Worm (Caenorhabditis elegans): Measurements from ENCODE around the gene Y51B9A.14.

Y51B9A.14 gene

DNA sequence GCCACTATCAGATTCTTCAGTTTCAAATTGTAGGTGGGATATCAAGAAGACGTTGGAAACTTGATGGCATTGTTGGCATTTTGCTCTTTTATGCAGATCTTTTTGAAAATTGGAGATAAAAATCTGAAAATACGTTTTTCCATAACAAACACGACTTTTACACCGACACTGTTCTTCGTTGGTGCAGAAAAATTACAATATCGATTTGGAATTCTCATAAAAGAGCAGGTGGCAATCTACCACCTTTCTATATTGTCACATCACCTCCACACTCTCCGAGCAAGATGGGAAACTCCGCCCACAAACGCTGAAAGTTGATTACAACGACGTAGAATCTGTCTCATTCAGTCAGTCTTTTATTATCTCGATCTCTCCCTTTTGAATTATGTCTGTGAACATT is 9.2 kb upstream of the Y51B9A.14 start, which contains the start of gene arrd-2:
Gene arrd-2 (plus strand): TSS at position 301 of the 400 bp plus-strand sequence.
- no peak for TF ChIP-seq nhr-2 (tag; optimal IDR thresholded peaks at IDR 0.05)
- no peak for TF ChIP-seq ceh-83 (GFP tag; optimal IDR thresholded peaks at IDR 0.05)
- no peak for TF ChIP-seq mab-5 (tag; optimal IDR thresholded peaks at IDR 0.05)
- no peak for TF ChIP-seq elt-1 (tag; optimal IDR thresholded peaks at IDR 0.05; ENCODE audit: borderline replicate concordance, insufficient read depth)
- TF ChIP-seq snpc-4 (tag; optimal IDR thresholded peaks at IDR 0.05), result no peak
- TF ChIP-seq ceh-39 (tag; optimal IDR thresholded peaks at IDR 0.05), result no peak
- TF ChIP-seq lin-32 (GFP tag; optimal IDR thresholded peaks at IDR 0.05), result no peak
- TF ChIP-seq nhr-28 (tag; optimal IDR thresholded peaks at IDR 0.05), result no peak
- TF ChIP-seq lin-13 (tag; optimal IDR thresholded peaks at IDR 0.05), result no peak
- TF ChIP-seq lsy-2 (tag; optimal IDR thresholded peaks at IDR 0.05), result no peak
- TF ChIP-seq ces-1 (GFP tag; optimal IDR thresholded peaks at IDR 0.05), result no peak
- no peak for TF ChIP-seq sptf-1 (tag; optimal IDR thresholded peaks at IDR 0.05)
- TF ChIP-seq nhr-76 (tag; optimal IDR thresholded peaks at IDR 0.05), result no peak
- TF ChIP-seq ham-2 (GFP tag; optimal IDR thresholded peaks at IDR 0.05), result no peak
- no peak for TF ChIP-seq drap-1 (GFP tag; optimal IDR thresholded peaks at IDR 0.05)
- no peak for TF ChIP-seq ceh-43 (GFP tag; optimal IDR thresholded peaks at IDR 0.05)
- TF ChIP-seq elt-3 (tag; optimal IDR thresholded peaks at IDR 0.05), result no peak
- no peak for TF ChIP-seq cnd-1 (tag; optimal IDR thresholded peaks at IDR 0.05)

DNA sequence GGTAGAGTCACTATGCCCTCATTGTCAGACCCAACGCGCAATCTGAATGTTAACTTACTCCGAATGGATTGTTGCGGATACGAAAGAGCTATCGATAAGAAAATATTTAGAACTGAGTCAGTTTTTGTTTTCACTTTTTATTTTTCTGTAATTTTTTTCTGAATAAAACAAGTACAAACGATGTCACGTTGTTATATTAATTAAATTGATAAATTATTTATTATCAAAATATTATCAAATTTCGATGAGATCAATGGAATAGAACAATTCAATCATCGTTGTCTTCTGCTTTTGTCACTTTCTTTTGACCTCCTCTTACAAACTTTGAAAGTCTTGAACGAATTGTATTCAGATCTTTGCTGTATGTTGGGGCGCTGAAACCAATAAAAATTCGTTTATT is 8.8 kb upstream of the Y51B9A.14 start, which contains the start of gene mpz-6:
Gene mpz-6 (minus strand): TSS at position 101 of the 400 bp plus-strand sequence.
- TF ChIP-seq flh-1 (GFP tag; optimal IDR thresholded peaks at IDR 0.05) (no peak), sem-2 (GFP tag; optimal IDR thresholded peaks at IDR 0.05) (no peak), ceh-43 (GFP tag; optimal IDR thresholded peaks at IDR 0.05) (no peak), unc-39 (tag; optimal IDR thresholded peaks at IDR 0.05) (no peak), nhr-76 (tag; optimal IDR thresholded peaks at IDR 0.05) (no peak), pha-4 (tag; optimal IDR thresholded peaks at IDR 0.05) (no peak), zip-8 (tag; optimal IDR thresholded peaks at IDR 0.05) (no peak)

DNA sequence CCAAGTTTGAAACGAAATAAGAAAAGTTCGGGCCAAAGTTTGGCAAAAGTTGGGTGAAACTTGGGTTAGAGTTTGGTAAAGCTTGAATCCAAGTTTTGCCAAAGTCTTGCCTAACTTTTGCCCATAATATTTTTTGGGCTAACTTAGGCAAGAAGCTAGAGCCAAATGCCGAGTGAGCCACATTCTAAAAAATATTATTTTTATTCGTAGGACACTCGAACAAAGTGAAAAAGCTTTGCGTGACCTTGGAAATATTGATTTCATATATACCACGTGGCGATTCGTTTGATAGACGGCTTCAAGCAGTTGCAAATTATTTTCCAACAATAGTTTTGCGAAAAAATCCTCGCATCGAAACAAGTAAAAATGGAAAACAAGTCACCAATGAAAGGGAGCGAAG is 5.6 kb upstream of the Y51B9A.14 start, which contains the start of gene Y51B9A.5:
Gene Y51B9A.5 (plus strand): TSS at position 301 of the 400 bp plus-strand sequence.
- TF ChIP-seq sem-2 (GFP tag; optimal IDR thresholded peaks at IDR 0.05) (no peak), snpc-4 (tag; optimal IDR thresholded peaks at IDR 0.05) (no peak)

DNA sequence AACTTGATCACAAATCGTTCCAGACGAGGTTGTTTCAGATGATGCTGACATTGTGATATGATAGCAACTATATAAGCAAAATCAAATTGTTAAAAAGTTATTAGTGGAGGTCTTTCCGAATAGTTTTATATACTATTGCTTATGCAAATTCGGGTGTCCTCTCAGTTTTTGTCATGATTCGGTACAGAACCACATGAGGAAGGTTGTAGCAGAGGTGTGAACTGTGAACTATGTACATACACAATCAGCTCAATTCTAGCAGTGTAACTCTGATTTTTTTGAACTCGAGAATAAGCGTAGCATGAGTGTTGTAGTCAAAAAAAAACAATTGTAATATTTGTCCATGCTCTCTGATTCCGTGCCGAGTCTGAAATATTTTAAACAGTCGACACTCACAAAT is 4.8 kb upstream of the Y51B9A.14 start, which contains the start of gene Y51B9A.6:
Gene Y51B9A.6 (minus strand): TSS at position 101 of the 400 bp plus-strand sequence.
- TF ChIP-seq nhr-28 (tag; optimal IDR thresholded peaks at IDR 0.05) (no peak), mab-5 (tag; optimal IDR thresholded peaks at IDR 0.05) (no peak), tbx-8 (GFP tag; optimal IDR thresholded peaks at IDR 0.05) (no peak), unc-62 (GFP tag; optimal IDR thresholded peaks at IDR 0.05) (no peak), mls-2 (tag; optimal IDR thresholded peaks at IDR 0.05) (no peak), nhr-237 (tag; optimal IDR thresholded peaks at IDR 0.05) (no peak), flh-1 (GFP tag; optimal IDR thresholded peaks at IDR 0.05) (no peak), hlh-1 (tag; optimal IDR thresholded peaks at IDR 0.05) (no peak), bed-3 (GFP tag; optimal IDR thresholded peaks at IDR 0.05) (no peak), ceh-43 (GFP tag; optimal IDR thresholded peaks at IDR 0.05) (no peak), drap-1 (GFP tag; optimal IDR thresholded peaks at IDR 0.05) (no peak), nhr-12 (tag; optimal IDR thresholded peaks at IDR 0.05) (no peak)

DNA sequence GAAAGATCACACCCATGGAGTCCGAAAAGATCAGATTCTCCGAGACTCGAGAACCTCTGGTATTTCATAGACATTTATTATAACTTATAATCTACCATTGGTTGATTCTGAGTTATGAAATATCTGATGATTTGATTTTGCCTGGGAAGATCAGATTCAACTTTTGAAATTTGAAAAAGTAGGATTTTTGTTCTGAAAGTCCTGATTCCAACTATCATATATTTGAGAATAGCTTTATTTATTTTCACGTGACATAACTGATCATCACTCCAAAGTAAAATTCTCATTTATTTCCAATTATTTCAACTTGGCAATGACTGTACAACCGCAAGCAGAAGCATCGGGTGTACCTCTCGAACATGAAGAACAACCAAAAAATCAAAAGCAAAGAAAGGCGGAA is 1.5 kb upstream of the Y51B9A.14 start, which contains the start of gene Y51B9A.7:
Gene Y51B9A.7 (plus strand): TSS at position 301 of the 400 bp plus-strand sequence.
- TF ChIP-seq lin-13 (tag; optimal IDR thresholded peaks at IDR 0.05), result no peak
- TF ChIP-seq lin-32 (GFP tag; optimal IDR thresholded peaks at IDR 0.05), result no peak
- TF ChIP-seq mep-1 (tag; optimal IDR thresholded peaks at IDR 0.05), result no peak
- TF ChIP-seq ceh-83 (GFP tag; optimal IDR thresholded peaks at IDR 0.05), result no peak
- TF ChIP-seq bed-3 (GFP tag; optimal IDR thresholded peaks at IDR 0.05), result no peak

DNA sequence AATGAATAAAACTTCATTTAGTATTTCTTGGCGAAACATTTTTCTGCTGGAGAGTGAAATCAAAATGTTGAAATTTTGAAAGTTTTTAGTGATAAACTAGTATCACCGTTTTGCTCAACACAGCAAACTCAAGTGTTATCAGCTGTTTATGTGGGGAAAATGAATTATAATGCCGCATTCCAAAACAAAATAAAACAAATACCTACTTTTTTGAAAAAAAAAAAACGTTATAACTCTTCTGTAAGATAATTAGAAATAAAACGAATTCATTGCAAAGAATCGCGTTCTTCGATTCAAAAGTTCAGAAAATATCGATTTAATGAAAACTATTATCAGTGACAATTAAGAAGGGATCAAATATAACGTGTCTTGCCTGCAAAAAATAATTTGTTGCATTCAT is 774 bp downstream of the Y51B9A.14 start, which contains the start of gene Y51B9A.9:
Gene Y51B9A.9 (minus strand): TSS at position 101 of the 400 bp plus-strand sequence.
- no peak for TF ChIP-seq ztf-11 (tag; optimal IDR thresholded peaks at IDR 0.05)
- no peak for TF ChIP-seq flh-1 (GFP tag; optimal IDR thresholded peaks at IDR 0.05)
- TF ChIP-seq lsy-2 (tag; optimal IDR thresholded peaks at IDR 0.05), result no peak
- no peak for TF ChIP-seq ces-1 (GFP tag; optimal IDR thresholded peaks at IDR 0.05)
- no peak for TF ChIP-seq drap-1 (GFP tag; optimal IDR thresholded peaks at IDR 0.05)
- TF ChIP-seq elt-1 (tag; optimal IDR thresholded peaks at IDR 0.05; ENCODE audit: borderline replicate concordance, insufficient read depth), result no peak
- TF ChIP-seq unc-62 (GFP tag; optimal IDR thresholded peaks at IDR 0.05), result no peak
- TF ChIP-seq mab-5 (tag; optimal IDR thresholded peaks at IDR 0.05), result no peak

Measured in whole organism, mixed stage, embryonic.